Fruit fly (Drosophila melanogaster) S2 (cell line): ENCODE results near the gene shams.

Experiments
- CG8478 ChIP-seq: fragments of >200 bp; optimal IDR thresholded peaks from 2 replicates; lab custom pipeline; 2018
- CTCF ChIP-seq, 2 experiments: fragments of >200 bp; optimal IDR thresholded peaks; 2 replicates each; lab custom pipeline; 2018

DNA sequence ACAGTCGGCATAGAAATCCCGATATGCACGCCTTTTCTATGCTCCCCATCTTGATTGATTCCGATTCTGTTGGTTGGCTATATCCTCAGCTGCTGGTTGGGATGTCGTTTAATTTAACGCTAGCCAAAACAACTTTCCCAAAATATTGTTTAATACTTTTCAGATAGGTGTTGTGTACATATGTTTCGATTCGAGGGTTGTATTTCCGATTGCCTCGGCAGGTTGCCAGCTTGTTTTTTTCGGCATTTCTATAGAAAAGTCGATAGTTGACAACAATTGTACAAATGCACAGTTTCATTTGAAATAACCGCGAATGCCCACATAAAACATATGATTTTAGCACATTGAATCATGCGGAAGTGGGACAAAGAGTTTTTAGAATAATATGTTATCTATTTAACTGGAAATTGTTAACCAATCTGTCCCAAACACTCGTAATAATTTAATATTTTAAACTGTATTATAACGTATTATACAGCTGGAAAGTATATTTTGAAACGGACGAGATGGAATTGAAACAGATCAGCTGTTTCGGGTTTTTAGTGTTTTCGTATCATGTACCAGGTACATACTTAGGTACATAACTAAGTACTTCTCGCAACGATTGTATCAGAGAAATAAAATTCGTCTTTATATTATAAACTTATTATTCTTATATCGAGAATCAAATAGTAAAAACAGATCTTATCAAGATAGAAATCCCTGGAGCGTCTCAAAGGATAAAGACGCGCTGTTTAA lies 19.8 kb downstream of the shams start, which contains the start of gene CG31109:
- no peak for TF ChIP-seq CG8478 (lab: Kevin White, UChicago)
- no peak for TF ChIP-seq CTCF (optimal IDR thresholded peaks at IDR 0.05; lab: Kevin White, UChicago)
